Fruit fly (Drosophila melanogaster) whole organism, embryonic: Measurements from ENCODE around the gene CG5225.
A peak's percentile ranks its signal among the peaks of the same experiment; 100 is the strongest.

ENCODE experiments used
- ATbp ChIP-seq: fragments of 200-800 bp; sonication (Bioruptor generic); optimal IDR thresholded peaks from 2 replicates; lab custom pipeline; 2017; ENCODE audit warnings: missing biosample characterization, mild to moderate bottlenecking, missing genetic modification characterization, missing genetic modification reagents
- CG1024 ChIP-seq: fragments of 200-800 bp; sonication (Bioruptor generic); IDR thresholded peaks from 2 replicates; pipeline ENCODE4 v1.3.6; 2022; ENCODE audit warnings: missing biosample characterization, missing genetic modification characterization
- CG10274 ChIP-seq: fragments of 200-800 bp; sonication (Bioruptor generic); optimal IDR thresholded peaks from 3 replicates; lab custom pipeline; 2017; ENCODE audit warnings: missing biosample characterization, mild to moderate bottlenecking, missing genetic modification characterization
- CG10321 ChIP-seq: fragments of 200-800 bp; sonication (Bioruptor generic); IDR thresholded peaks from 2 replicates; pipeline ENCODE4 v1.3.6; 2022; ENCODE audit warnings: missing biosample characterization, missing genetic modification characterization
- CG11085 ChIP-seq: fragments of 200-800 bp; sonication (Bioruptor generic); IDR thresholded peaks from 2 replicates; pipeline ENCODE4 v1.3.6; 2022; ENCODE audit warnings: missing biosample characterization, missing genetic modification characterization
- CG12155 ChIP-seq: fragments of 200-800 bp; sonication (Bioruptor generic); optimal IDR thresholded peaks from 3 replicates; lab custom pipeline; 2016; ENCODE audit warnings: missing biosample characterization, missing genetic modification characterization
- CG13624 ChIP-seq: fragments of 200-800 bp; sonication (Bioruptor generic); optimal IDR thresholded peaks from 2 replicates; lab custom pipeline; 2016; ENCODE audit warnings: missing biosample characterization, missing genetic modification characterization
- CG14710 ChIP-seq: fragments of 200-800 bp; sonication (Bioruptor generic); optimal IDR thresholded peaks from 3 replicates; lab custom pipeline; 2019; ENCODE audit warnings: missing biosample characterization, mild to moderate bottlenecking, missing genetic modification characterization, moderate library complexity
- CG14965 ChIP-seq: fragments of 200-800 bp; sonication (Bioruptor generic); optimal IDR thresholded peaks from 2 replicates; lab custom pipeline; 2016; ENCODE audit warnings: missing biosample characterization, missing genetic modification characterization, borderline replicate concordance
- CG17361 ChIP-seq: fragments of 200-800 bp; sonication (Bioruptor generic); IDR thresholded peaks from 3 replicates; pipeline ENCODE4 v1.3.6; 2022; ENCODE audit warnings: missing biosample characterization, missing genetic modification characterization
- CG17385 ChIP-seq: fragments of 200-800 bp; sonication (Bioruptor generic); optimal IDR thresholded peaks from 3 replicates; lab custom pipeline; 2018; ENCODE audit warnings: missing biosample characterization, mild to moderate bottlenecking, missing genetic modification characterization
- CG18262 ChIP-seq: fragments of 200-800 bp; optimal IDR thresholded peaks from 3 replicates; lab custom pipeline; 2019; ENCODE audit warnings: missing biosample characterization, mild to moderate bottlenecking, missing genetic modification characterization, moderate library complexity
- CG30403 ChIP-seq: fragments of 200-800 bp; sonication (Bioruptor generic); optimal IDR thresholded peaks from 3 replicates; lab custom pipeline; 2016; ENCODE audit warnings: missing biosample characterization, missing genetic modification characterization
- CG34224 ChIP-seq: fragments of 200-800 bp; sonication (Bioruptor generic); IDR thresholded peaks from 3 replicates; pipeline ENCODE4 v1.3.6; 2022; ENCODE audit warnings: missing biosample characterization, missing genetic modification characterization; ENCODE audit not compliant: partially characterized antibody
- CG4282 ChIP-seq: fragments of 200-800 bp; sonication (Bioruptor generic); optimal IDR thresholded peaks from 2 replicates; lab custom pipeline; 2016; ENCODE audit warnings: missing biosample characterization, missing genetic modification characterization
- CG4617 ChIP-seq: fragments of 200-800 bp; sonication (Bioruptor generic); optimal IDR thresholded peaks from 3 replicates; lab custom pipeline; 2016; ENCODE audit warnings: missing biosample characterization, missing genetic modification characterization, borderline replicate concordance
- CG6254 ChIP-seq: fragments of 200-800 bp; sonication (Bioruptor generic); optimal IDR thresholded peaks from 3 replicates; lab custom pipeline; 2017; ENCODE audit warnings: mild to moderate bottlenecking, missing biosample characterization, missing genetic modification reagents, missing genetic modification characterization
- CG6765 ChIP-seq: fragments of 200-800 bp; sonication (Bioruptor generic); optimal IDR thresholded peaks from 3 replicates; lab custom pipeline; 2017; ENCODE audit warnings: missing biosample characterization, mild to moderate bottlenecking, missing genetic modification characterization
- CG6791 ChIP-seq: fragments of 200-800 bp; sonication (Bioruptor generic); IDR thresholded peaks from 3 replicates; pipeline ENCODE4 v1.3.6; 2022; ENCODE audit warnings: missing biosample characterization, missing genetic modification characterization; ENCODE audit not compliant: partially characterized antibody
- CG7271 ChIP-seq: fragments of 200-800 bp; sonication (Bioruptor generic); optimal IDR thresholded peaks from 2 replicates; lab custom pipeline; 2018; ENCODE audit warnings: missing biosample characterization, mild to moderate bottlenecking, missing genetic modification characterization, moderate library complexity
- CG7786 ChIP-seq: fragments of 200-800 bp; sonication (Bioruptor generic); optimal IDR thresholded peaks from 2 replicates; lab custom pipeline; 2016; ENCODE audit warnings: missing biosample characterization, missing genetic modification characterization
- CG8478 ChIP-seq: fragments of >200 bp; optimal IDR thresholded peaks from 2 replicates; lab custom pipeline; 2018
- CG9817 ChIP-seq: fragments of 200-800 bp; sonication (Bioruptor generic); optimal IDR thresholded peaks from 2 replicates; lab custom pipeline; 2018; ENCODE audit warnings: missing biosample characterization, mild to moderate bottlenecking, missing genetic modification characterization, moderate library complexity
- CHES-1-like ChIP-seq: fragments of 200-800 bp; sonication (Bioruptor generic); optimal IDR thresholded peaks from 2 replicates; lab custom pipeline; 2016; ENCODE audit warnings: missing biosample characterization, missing genetic modification characterization
- Hr39 ChIP-seq: fragments of >200 bp; optimal IDR thresholded peaks from 2 replicates; lab custom pipeline; 2017
- MESR4 ChIP-seq: fragments of 200-800 bp; sonication (Bioruptor generic); optimal IDR thresholded peaks from 2 replicates; lab custom pipeline; 2018; ENCODE audit warnings: missing biosample characterization, mild to moderate bottlenecking, missing genetic modification characterization, moderate library complexity
- MTF-1 ChIP-seq: fragments of 200-800 bp; sonication (Bioruptor generic); optimal IDR thresholded peaks from 2 replicates; lab custom pipeline; 2018; ENCODE audit warnings: missing biosample characterization, mild to moderate bottlenecking, missing genetic modification characterization, borderline replicate concordance
- Mrtf ChIP-seq: fragments of 200-800 bp; sonication (Bioruptor generic); IDR thresholded peaks from 3 replicates; pipeline ENCODE4 v1.3.6; 2022; ENCODE audit warnings: missing biosample characterization, missing genetic modification characterization
- Myb ChIP-seq: fragments of 200-800 bp; sonication (Bioruptor generic); optimal IDR thresholded peaks from 2 replicates; lab custom pipeline; 2016; ENCODE audit warnings: missing biosample characterization, missing genetic modification characterization
- Opbp ChIP-seq: fragments of 200-800 bp; sonication (Bioruptor generic); IDR thresholded peaks from 3 replicates; pipeline ENCODE4 v1.3.6; 2022; ENCODE audit warnings: missing biosample characterization, missing genetic modification characterization; ENCODE audit not compliant: partially characterized antibody
- Sry-β ChIP-seq: fragments of 200-800 bp; sonication (Bioruptor generic); optimal IDR thresholded peaks from 2 replicates; lab custom pipeline; 2018; ENCODE audit warnings: missing biosample characterization, mild to moderate bottlenecking, missing genetic modification characterization, moderate library complexity
- Sry-δ ChIP-seq: fragments of 200-800 bp; sonication (Bioruptor generic); optimal IDR thresholded peaks from 2 replicates; lab custom pipeline; 2016; ENCODE audit warnings: missing biosample characterization, missing genetic modification characterization
- Ssrp ChIP-seq: fragments of 200-800 bp; sonication (Bioruptor generic); optimal IDR thresholded peaks from 2 replicates; lab custom pipeline; 2018; ENCODE audit warnings: missing biosample characterization, mild to moderate bottlenecking, missing genetic modification characterization, moderate library complexity
- ato ChIP-seq: fragments of 200-800 bp; sonication (Bioruptor generic); IDR thresholded peaks from 2 replicates; pipeline ENCODE4 v1.3.6; 2022; ENCODE audit warnings: missing biosample characterization, missing genetic modification characterization; ENCODE audit not compliant: partially characterized antibody
- br ChIP-seq: fragments of >200 bp; optimal IDR thresholded peaks from 2 replicates; lab custom pipeline; 2017
- eve ChIP-seq, 2 experiments: fragments of >200 bp; optimal IDR thresholded peaks; 2 replicates each; lab custom pipeline; 2017; ENCODE audit warnings: missing biosample characterization in 2 of 2, missing genetic modification characterization in 2 of 2
- exex ChIP-seq: fragments of 200-800 bp; sonication (Bioruptor generic); optimal IDR thresholded peaks from 4 replicates; lab custom pipeline; 2018; ENCODE audit warnings: missing biosample characterization, mild to moderate bottlenecking, missing genetic modification characterization, moderate library complexity
- gce ChIP-seq: fragments of 200-800 bp; sonication (Bioruptor generic); IDR thresholded peaks from 3 replicates; pipeline ENCODE4 v1.3.6; 2022; ENCODE audit warnings: missing biosample characterization, missing genetic modification characterization
- hth ChIP-seq: fragments of >200 bp; optimal IDR thresholded peaks from 2 replicates; lab custom pipeline; 2017; ENCODE audit warnings: inconsistent platforms
- inv ChIP-seq: fragments of 200-800 bp; sonication (Bioruptor generic); IDR thresholded peaks from 2 replicates; pipeline ENCODE4 v1.3.6; 2022; ENCODE audit warnings: missing biosample characterization, missing genetic modification characterization; ENCODE audit not compliant: partially characterized antibody
- kni ChIP-seq: fragments of 200-800 bp; sonication (Bioruptor generic); optimal IDR thresholded peaks from 3 replicates; lab custom pipeline; 2017; ENCODE audit warnings: mild to moderate bottlenecking, missing biosample characterization, missing genetic modification reagents, missing genetic modification characterization
- lilli ChIP-seq: fragments of 200-800 bp; sonication (Bioruptor generic); optimal IDR thresholded peaks from 3 replicates; lab custom pipeline; 2016; ENCODE audit warnings: missing biosample characterization, missing genetic modification characterization
- mld ChIP-seq: fragments of 200-800 bp; sonication (Bioruptor generic); IDR thresholded peaks from 3 replicates; pipeline ENCODE4 v1.3.6; 2022; ENCODE audit warnings: missing biosample characterization, missing genetic modification characterization; ENCODE audit not compliant: partially characterized antibody
- oc ChIP-seq: fragments of 200-800 bp; sonication (Bioruptor generic); optimal IDR thresholded peaks from 2 replicates; lab custom pipeline; 2018; ENCODE audit warnings: missing biosample characterization, mild to moderate bottlenecking, missing genetic modification characterization, moderate library complexity
- p53 ChIP-seq: fragments of 200-800 bp; sonication (Bioruptor generic); optimal IDR thresholded peaks from 2 replicates; lab custom pipeline; 2016; ENCODE audit warnings: missing biosample characterization, missing genetic modification characterization
- psq ChIP-seq: fragments of 200-800 bp; sonication (Bioruptor generic); optimal IDR thresholded peaks from 2 replicates; lab custom pipeline; 2017; ENCODE audit warnings: missing biosample characterization, missing genetic modification characterization
- slou ChIP-seq: fragments of 200-800 bp; sonication (Bioruptor generic); optimal IDR thresholded peaks from 3 replicates; lab custom pipeline; 2016; ENCODE audit warnings: missing biosample characterization, missing genetic modification characterization
- tll ChIP-seq, 2 experiments: fragments of 200-800 bp in 1 of 2; fragments of >200 bp in 1 of 2; sonication (Bioruptor generic) in 1 of 2; optimal IDR thresholded peaks; 2 replicates each; lab custom pipeline; 2017 to 2019; ENCODE audit warnings: missing biosample characterization in 2 of 2, missing genetic modification characterization in 2 of 2, mild to moderate bottlenecking in 1 of 2, moderate library complexity in 1 of 2
- unc-4 ChIP-seq: fragments of 200-800 bp; sonication (Bioruptor generic); IDR thresholded peaks from 2 replicates; pipeline ENCODE4 v1.3.6; 2022; ENCODE audit warnings: missing biosample characterization, missing genetic modification characterization; ENCODE audit not compliant: partially characterized antibody
- vvl ChIP-seq: fragments of 200-800 bp; sonication (Bioruptor generic); IDR thresholded peaks from 2 replicates; pipeline ENCODE4 v1.3.6; 2022; ENCODE audit warnings: missing biosample characterization, missing genetic modification characterization

CG5225 gene

dm6 chr3R:17056183-17056904 lies 27.9 kb downstream of the CG5225 start (continued):
- peak; percentile 29 for TF ChIP-seq unc-4 (GFP tag; lab: Robert Waterston, UW)
- no peak for TF ChIP-seq hth (lab: Kevin White, UChicago)
- TF ChIP-seq CHES-1-like (GFP tag; lab: Kevin White, UChicago), result peak; percentile 37
- TF ChIP-seq CG14710, result no peak
- TF ChIP-seq gce, result no peak
- no peak for TF ChIP-seq CG4282 (GFP tag; lab: Kevin White, UChicago)
- TF ChIP-seq oc (tag; lab: Kevin White, UChicago), result no peak
- TF ChIP-seq CG17385 (GFP tag; lab: Kevin White, UChicago), result peak; percentile 30
- TF ChIP-seq Sry-β (GFP tag; lab: Kevin White, UChicago), result no peak
- TF ChIP-seq Ssrp, result no peak
- peak in 1 of 2 experiments; percentile 76 for TF ChIP-seq tll (GFP tag; optimal IDR thresholded peaks at IDR 0.05; lab: Kevin White, UChicago)
- no peak for TF ChIP-seq CG9817 (tag; lab: Kevin White, UChicago)
- TF ChIP-seq exex (tag; lab: Kevin White, UChicago), result peak; percentile 57
- TF ChIP-seq CG14965 (GFP tag; lab: Kevin White, UChicago), result no peak
- TF ChIP-seq Hr39 (lab: Kevin White, UChicago), result no peak
- no peak for TF ChIP-seq CG10274
- no peak for TF ChIP-seq MTF-1 (GFP tag; lab: Kevin White, UChicago)
- peak; percentile 42 for TF ChIP-seq vvl
- no peak for TF ChIP-seq Sry-δ
- TF ChIP-seq slou, result no peak
- no peak for TF ChIP-seq CG6254
- no peak; the same call in 2 of the 3 replicates for TF ChIP-seq CG6791
- TF ChIP-seq Myb (GFP tag; lab: Kevin White, UChicago), result no peak
- no peak for TF ChIP-seq psq (GFP tag; lab: Kevin White, UChicago)
- peak; percentile 62 for TF ChIP-seq CG6765 (GFP tag; lab: Kevin White, UChicago)
- no peak for TF ChIP-seq inv (GFP tag; lab: Robert Waterston, UW)
- no peak for TF ChIP-seq ATbp
- TF ChIP-seq CG30403, result no peak
- TF ChIP-seq p53, result no peak
- peak; percentile 57; the same call in 1 of the 3 replicates for TF ChIP-seq mld (GFP tag; lab: Robert Waterston, UW)
- no peak for TF ChIP-seq CG13624 (GFP tag; lab: Kevin White, UChicago)
- peak; percentile 23 for TF ChIP-seq lilli (GFP tag; lab: Kevin White, UChicago)
- TF ChIP-seq CG1024 (GFP tag; lab: Robert Waterston, UW), result no peak
- no peak for TF ChIP-seq CG7271 (tag; lab: Kevin White, UChicago)
- peak; percentile 47; the same call in 2 of the 3 replicates for TF ChIP-seq Opbp (GFP tag; lab: Robert Waterston, UW)
- TF ChIP-seq CG18262 (tag; lab: Kevin White, UChicago), result no peak
- TF ChIP-seq MESR4 (GFP tag; lab: Kevin White, UChicago), result no peak
- TF ChIP-seq ato, result no peak
- TF ChIP-seq CG10321 (GFP tag; lab: Robert Waterston, UW), result peak; percentile 58; the same call in 1 of the 2 replicates
- TF ChIP-seq CG7786 (GFP tag; lab: Kevin White, UChicago), result no peak
- TF ChIP-seq CG11085 (GFP tag; lab: Robert Waterston, UW), result no peak
- TF ChIP-seq CG17361, result no peak
- TF ChIP-seq CG12155, result no peak
- TF ChIP-seq CG8478 (lab: Kevin White, UChicago), result peak; percentile 93
- no peak for TF ChIP-seq CG4617 (GFP tag; lab: Kevin White, UChicago)
- peak; percentile 51; the same call in 1 of the 3 replicates for TF ChIP-seq CG34224 (GFP tag; lab: Robert Waterston, UW)
- TF ChIP-seq br, result no peak
- no peak for TF ChIP-seq eve (GFP tag; optimal IDR thresholded peaks at IDR 0.05; lab: Kevin White, UChicago)
- peak; percentile 99 for TF ChIP-seq kni (GFP tag; lab: Kevin White, UChicago)
- TF ChIP-seq Mrtf (GFP tag; lab: Robert Waterston, UW), result no peak
